Worm (Caenorhabditis elegans) whole organism, young adult: Measurements from ENCODE around the gene col-95.
A peak's percentile ranks its signal among the peaks of the same experiment; 100 is the strongest.

ENCODE experiments used
- B0019.2 ChIP-seq: fragments of 200-800 bp; sonication (Bioruptor generic); conservative IDR thresholded peaks from 2 replicates; pipeline ENCODE4 v1.3.6; 2022; ENCODE audit warnings: missing genetic modification reagents, missing genetic modification characterization, missing compliant biosample characterization
- B0035.1 ChIP-seq: sonication (generic microtip); optimal IDR thresholded peaks from 2 replicates; lab custom pipeline; 2016; ENCODE audit warnings: missing genetic modification characterization, mild to moderate bottlenecking, missing compliant biosample characterization, missing genotype, missing genetic modification reagents
- B0336.3 ChIP-seq: fragments of 200-800 bp; sonication (Bioruptor generic); IDR thresholded peaks from 2 replicates; pipeline ENCODE4 v1.3.6; 2022; ENCODE audit warnings: missing genetic modification characterization, missing compliant biosample characterization
- C06A6.2 ChIP-seq: fragments of 200-800 bp; sonication (Bioruptor generic); conservative IDR thresholded peaks from 2 replicates; pipeline ENCODE4 v1.3.6; 2022; ENCODE audit warnings: missing genetic modification characterization, missing compliant biosample characterization
- F10E7.11 ChIP-seq: sonication (generic microtip); optimal IDR thresholded peaks from 2 replicates; lab custom pipeline; 2017; ENCODE audit warnings: mild to moderate bottlenecking, missing genetic modification characterization, moderate library complexity, missing compliant biosample characterization
- F22D6.2 ChIP-seq: sonication (generic microtip); optimal IDR thresholded peaks from 2 replicates; lab custom pipeline; 2016; ENCODE audit warnings: mild to moderate bottlenecking, missing genetic modification characterization, missing compliant biosample characterization
- F39B2.1 ChIP-seq: fragments of 200-800 bp; sonication (Bioruptor generic); IDR thresholded peaks from 2 replicates; pipeline ENCODE4 v1.3.6; 2022; ENCODE audit warnings: missing genetic modification reagents, missing genetic modification characterization, missing compliant biosample characterization
- F55B11.4 ChIP-seq: sonication (generic microtip); optimal IDR thresholded peaks from 2 replicates; lab custom pipeline; 2016; ENCODE audit warnings: missing compliant biosample characterization, missing genetic modification characterization, borderline replicate concordance; ENCODE audit not compliant: insufficient read depth
- F57A8.1 ChIP-seq: fragments of 200-800 bp; sonication (Bioruptor generic); optimal IDR thresholded peaks from 2 replicates; lab custom pipeline; 2018; ENCODE audit warnings: mild to moderate bottlenecking, missing genetic modification characterization, moderate library complexity, missing compliant biosample characterization
- F57C9.4 ChIP-seq: sonication (generic microtip); optimal IDR thresholded peaks from 2 replicates; lab custom pipeline; 2017; ENCODE audit warnings: mild to moderate bottlenecking, missing genetic modification characterization, missing compliant biosample characterization
- T26A5.8 ChIP-seq: sonication (generic microtip); optimal IDR thresholded peaks from 2 replicates; lab custom pipeline; 2016; ENCODE audit warnings: missing genetic modification characterization, missing compliant biosample characterization
- Y53F4B.3 ChIP-seq: fragments of 200-800 bp; sonication (Bioruptor generic); IDR thresholded peaks from 2 replicates; pipeline ENCODE4 v1.3.6; 2022; ENCODE audit warnings: missing genetic modification reagents, missing genetic modification characterization, missing compliant biosample characterization
- Y56A3A.18 ChIP-seq: fragments of 200-800 bp; sonication (Bioruptor generic); IDR thresholded peaks from 2 replicates; pipeline ENCODE4 v1.3.6; 2022; ENCODE audit warnings: missing genetic modification reagents, missing genetic modification characterization, missing compliant biosample characterization
- Y95B8A.8 ChIP-seq: fragments of 200-800 bp; sonication (Bioruptor generic); IDR thresholded peaks from 2 replicates; pipeline ENCODE4 v1.3.6; 2022; ENCODE audit warnings: missing genetic modification reagents, missing genetic modification characterization, missing compliant biosample characterization
- athp-1 ChIP-seq: sonication (generic microtip); optimal IDR thresholded peaks from 2 replicates; lab custom pipeline; 2017; ENCODE audit warnings: mild to moderate bottlenecking, missing genetic modification characterization, missing compliant biosample characterization
- attf-6 ChIP-seq: fragments of 200-800 bp; sonication (Bioruptor generic); IDR thresholded peaks from 2 replicates; pipeline ENCODE4 v1.3.6; 2022; ENCODE audit warnings: missing genetic modification reagents, missing genetic modification characterization, missing compliant biosample characterization
- bed-1 ChIP-seq: fragments of 200-800 bp; sonication (Bioruptor generic); IDR thresholded peaks from 2 replicates; pipeline ENCODE4 v1.3.6; 2022; ENCODE audit warnings: missing genetic modification reagents, missing genetic modification characterization, missing compliant biosample characterization
- ccch-3 ChIP-seq: fragments of 200-800 bp; sonication (Bioruptor generic); optimal IDR thresholded peaks from 2 replicates; lab custom pipeline; 2018; ENCODE audit warnings: mild to moderate bottlenecking, missing genetic modification characterization, missing compliant biosample characterization
- ceh-100 ChIP-seq: fragments of 200-800 bp; sonication (Bioruptor generic); IDR thresholded peaks from 2 replicates; pipeline ENCODE4 v1.3.6; 2022; ENCODE audit warnings: missing genetic modification reagents, missing genetic modification characterization, missing compliant biosample characterization
- ceh-58 ChIP-seq: fragments of 200-800 bp; sonication (Bioruptor generic); IDR thresholded peaks from 2 replicates; pipeline ENCODE4 v1.3.6; 2022; ENCODE audit warnings: missing genetic modification characterization, missing compliant biosample characterization
- gei-17 ChIP-seq: fragments of 200-800 bp; sonication (Bioruptor generic); optimal IDR thresholded peaks from 2 replicates; lab custom pipeline; 2018; ENCODE audit warnings: mild to moderate bottlenecking, missing genetic modification characterization, missing compliant biosample characterization
- hlh-26 ChIP-seq: fragments of 200-800 bp; sonication (Bioruptor generic); conservative IDR thresholded peaks from 2 replicates; pipeline ENCODE4 v1.3.6; 2022; ENCODE audit warnings: missing genetic modification reagents, missing genetic modification characterization, missing compliant biosample characterization
- hrde-1 ChIP-seq: sonication (generic microtip); optimal IDR thresholded peaks from 2 replicates; lab custom pipeline; 2016; ENCODE audit warnings: missing genetic modification characterization, mild to moderate bottlenecking, missing compliant biosample characterization, moderate library complexity, missing genotype, missing genetic modification reagents, borderline replicate concordance
- lag-1 ChIP-seq: fragments of 200-800 bp; sonication (Bioruptor generic); IDR thresholded peaks from 2 replicates; pipeline ENCODE4 v1.3.6; 2022; ENCODE audit warnings: missing genetic modification reagents, missing genetic modification characterization, missing compliant biosample characterization
- let-526 ChIP-seq: fragments of 200-800 bp; sonication (Bioruptor generic); IDR thresholded peaks from 2 replicates; pipeline ENCODE4 v1.3.6; 2022; ENCODE audit warnings: missing genetic modification reagents, missing genetic modification characterization, missing compliant biosample characterization
- lir-1 ChIP-seq: fragments of 200-800 bp; sonication (Bioruptor generic); conservative IDR thresholded peaks from 2 replicates; pipeline ENCODE4 v1.3.6; 2022; ENCODE audit warnings: missing genetic modification reagents, missing genetic modification characterization, missing compliant biosample characterization
- madf-8 ChIP-seq: fragments of 200-800 bp; sonication (Bioruptor generic); conservative IDR thresholded peaks from 2 replicates; pipeline ENCODE4 v1.3.6; 2022; ENCODE audit warnings: missing genetic modification reagents, missing genetic modification characterization, missing compliant biosample characterization
- mcd-1 ChIP-seq: fragments of 200-800 bp; sonication (Bioruptor generic); IDR thresholded peaks from 2 replicates; pipeline ENCODE4 v1.3.6; 2022; ENCODE audit warnings: missing genetic modification reagents, missing genetic modification characterization, missing compliant biosample characterization
- mxl-1 ChIP-seq: sonication (generic microtip); optimal IDR thresholded peaks from 2 replicates; lab custom pipeline; 2016; ENCODE audit warnings: missing genetic modification characterization, missing compliant biosample characterization
- nfya-2 ChIP-seq: fragments of 200-800 bp; sonication (Bioruptor generic); IDR thresholded peaks from 2 replicates; pipeline ENCODE4 v1.3.6; 2022; ENCODE audit warnings: missing genetic modification reagents, missing genetic modification characterization, missing compliant biosample characterization
- nfyb-1 ChIP-seq: fragments of 200-800 bp; sonication (Bioruptor generic); IDR thresholded peaks from 2 replicates; pipeline ENCODE4 v1.3.6; 2022; ENCODE audit warnings: missing genetic modification reagents, missing genetic modification characterization, missing compliant biosample characterization
- nhr-120 ChIP-seq: fragments of 200-800 bp; sonication (Bioruptor generic); IDR thresholded peaks from 2 replicates; pipeline ENCODE4 v1.3.6; 2022; ENCODE audit warnings: missing genetic modification characterization, missing compliant biosample characterization
- nhr-80 ChIP-seq: sonication (generic microtip); optimal IDR thresholded peaks from 2 replicates; lab custom pipeline; 2016; ENCODE audit warnings: missing genetic modification characterization, missing compliant biosample characterization
- pha-4 ChIP-seq: fragments of 150-350 bp; sonication (generic microtip); optimal IDR thresholded peaks from 2 replicates; lab custom pipeline; 2014; ENCODE audit warnings: missing biosample characterization, missing genetic modification reagents, missing genetic modification characterization
- rcor-1 ChIP-seq: fragments of 200-800 bp; sonication (Bioruptor generic); IDR thresholded peaks from 2 replicates; pipeline ENCODE4 v1.3.6; 2022; ENCODE audit warnings: missing genetic modification reagents, missing genetic modification characterization, missing compliant biosample characterization
- snpc-1.1 ChIP-seq: sonication (generic microtip); optimal IDR thresholded peaks from 2 replicates; lab custom pipeline; 2017; ENCODE audit warnings: missing genetic modification characterization, mild to moderate bottlenecking, missing compliant biosample characterization, antibody characterized with exemption, moderate library complexity, missing genotype, missing genetic modification reagents; ENCODE audit not compliant: insufficient read depth
- snpc-1.3 ChIP-seq: sonication (generic microtip); optimal IDR thresholded peaks from 2 replicates; lab custom pipeline; 2017; ENCODE audit warnings: missing genetic modification characterization, mild to moderate bottlenecking, missing compliant biosample characterization, antibody characterized with exemption, moderate library complexity, missing genotype, missing genetic modification reagents; ENCODE audit not compliant: insufficient read depth
- snpc-3.4 ChIP-seq: sonication (generic microtip); optimal IDR thresholded peaks from 2 replicates; lab custom pipeline; 2017; ENCODE audit warnings: missing genetic modification characterization, mild to moderate bottlenecking, missing compliant biosample characterization, antibody characterized with exemption, moderate library complexity, missing genotype, missing genetic modification reagents
- snpc-4 ChIP-seq, 5 experiments: fragments of 150-350 bp in 1 of 5; sonication (generic microtip) in 4 of 5; optimal IDR thresholded peaks; 2 replicates each; lab custom pipeline; 2014 to 2018; ENCODE audit warnings: missing genetic modification characterization in 5 of 5, missing biosample characterization in 3 of 5, antibody characterized with exemption in 2 of 5, mild to moderate bottlenecking in 2 of 5, missing compliant biosample characterization in 2 of 5, missing genotype in 2 of 5, moderate library complexity in 2 of 5, missing genetic modification reagents in 1 of 5
- tbp1 ChIP-seq: fragments of 200-800 bp; sonication (Bioruptor generic); optimal IDR thresholded peaks from 2 replicates; lab custom pipeline; 2018; ENCODE audit warnings: mild to moderate bottlenecking, missing genetic modification characterization, missing compliant biosample characterization
- zfh-2 ChIP-seq: fragments of 200-800 bp; sonication (Bioruptor generic); conservative IDR thresholded peaks from 2 replicates; pipeline ENCODE4 v1.3.6; 2022; ENCODE audit warnings: missing genetic modification reagents, missing genetic modification characterization, missing compliant biosample characterization
- ztf-18 ChIP-seq: sonication (generic microtip); optimal IDR thresholded peaks from 2 replicates; lab custom pipeline; 2016; ENCODE audit warnings: missing genotype, mild to moderate bottlenecking, missing genetic modification characterization, missing compliant biosample characterization
- ztf-22 ChIP-seq: fragments of 200-800 bp; sonication (Bioruptor generic); optimal IDR thresholded peaks from 2 replicates; lab custom pipeline; 2018; ENCODE audit warnings: mild to moderate bottlenecking, missing genetic modification characterization, moderate library complexity, missing compliant biosample characterization
- ztf-3 ChIP-seq: fragments of 200-800 bp; sonication (Bioruptor generic); optimal IDR thresholded peaks from 2 replicates; lab custom pipeline; 2018; ENCODE audit warnings: mild to moderate bottlenecking, missing genetic modification characterization, missing compliant biosample characterization

col-95 gene

ce11 chrIII:11740868-11741267 is 37.1 kb downstream of the col-95 start:
- TF ChIP-seq Y95B8A.8 (GFP tag; lab: Robert Waterston, UW): no peak
- TF ChIP-seq snpc-1.1 (tag; lab: Kevin White, UChicago): no peak
- no peak for TF ChIP-seq nhr-80 (tag; lab: Kevin White, UChicago)
- TF ChIP-seq B0336.3 (GFP tag; lab: Robert Waterston, UW): no peak
- TF ChIP-seq pha-4: no peak
- no peak for TF ChIP-seq F22D6.2 (tag; lab: Kevin White, UChicago)
- TF ChIP-seq snpc-1.3 (tag; lab: Kevin White, UChicago): no peak
- no peak for TF ChIP-seq F55B11.4 (tag; lab: Kevin White, UChicago)
- TF ChIP-seq attf-6 (GFP tag; lab: Robert Waterston, UW): no peak
- no peak for TF ChIP-seq F10E7.11 (tag; lab: Kevin White, UChicago)
- no peak for TF ChIP-seq lir-1
- no peak for TF ChIP-seq nhr-120 (GFP tag; lab: Robert Waterston, UW)
- TF ChIP-seq B0035.1: no peak
- TF ChIP-seq C06A6.2 (GFP tag; lab: Robert Waterston, UW): no peak

ce11 chrIII:11742191-11742590 is 38.4 kb downstream of the col-95 start:
- TF ChIP-seq ztf-3 (GFP tag; lab: Kevin White, UChicago) (no peak), Y53F4B.3 (GFP tag; lab: Robert Waterston, UW) (no peak), mxl-1 (tag; lab: Kevin White, UChicago) (no peak), nfya-2 (GFP tag; lab: Robert Waterston, UW) (no peak), ceh-58 (no peak), F39B2.1 (GFP tag; lab: Robert Waterston, UW) (no peak), F57C9.4 (tag; lab: Kevin White, UChicago) (no peak), F57A8.1 (GFP tag; lab: Kevin White, UChicago) (no peak), ccch-3 (GFP tag; lab: Kevin White, UChicago) (no peak), ztf-22 (no peak), bed-1 (no peak), tbp1 (GFP tag; lab: Kevin White, UChicago) (no peak)

- TF ChIP-seq lag-1 (GFP tag; lab: Robert Waterston, UW) (no peak), ztf-3 (GFP tag; lab: Kevin White, UChicago) (no peak), Y56A3A.18 (no peak), nhr-80 (tag; lab: Kevin White, UChicago) (no peak), zfh-2 (GFP tag; lab: Robert Waterston, UW) (no peak), B0035.1 (no peak), tbp1 (GFP tag; lab: Kevin White, UChicago) (no peak), T26A5.8 (no peak), rcor-1 (GFP tag; lab: Robert Waterston, UW) (peak; percentile 76), hlh-26 (GFP tag; lab: Robert Waterston, UW) (no peak), let-526 (GFP tag; lab: Robert Waterston, UW) (no peak), snpc-4 (GFP tag; optimal IDR thresholded peaks at IDR 0.05; lab: Kevin White, UChicago) (no peak), snpc-4 (tag; optimal IDR thresholded peaks at IDR 0.05; lab: Kevin White, UChicago) (peak in 1 of 4 experiments; percentile 21), Y95B8A.8 (GFP tag; lab: Robert Waterston, UW) (no peak), madf-8 (GFP tag; lab: Robert Waterston, UW) (no peak; the same call in 1 of the 2 replicates), snpc-3.4 (tag; lab: Kevin White, UChicago) (no peak), nfyb-1 (GFP tag; lab: Robert Waterston, UW) (peak; percentile 42; the same call in 1 of the 2 replicates), ceh-100 (GFP tag; lab: Robert Waterston, UW) (peak; percentile 57; the same call in 1 of the 2 replicates), athp-1 (tag; lab: Kevin White, UChicago) (no peak), mcd-1 (GFP tag; lab: Robert Waterston, UW) (peak; percentile 80), attf-6 (GFP tag; lab: Robert Waterston, UW) (no peak), B0019.2 (GFP tag; lab: Robert Waterston, UW) (no peak), gei-17 (GFP tag; lab: Kevin White, UChicago) (no peak), ztf-18 (tag; lab: Kevin White, UChicago) (no peak), hrde-1 (tag; lab: Kevin White, UChicago) (no peak)
Observed at ce11 chrIII:11746718-11747117, 42.9 kb downstream of the col-95 start, which contains the start of gene mrt-2. Gene mrt-2 (plus strand): TSS chrIII:11746766.
